Worm (Caenorhabditis elegans): Measurements from ENCODE around the gene Y39H10B.3.

- TF ChIP-seq pha-4 (GFP tag; IDR thresholded peaks at IDR 0.05): no peak
- no peak for TF ChIP-seq pha-4 (tag; optimal IDR thresholded peaks at IDR 0.05)
- no peak for TF ChIP-seq nhr-11 (tag; optimal IDR thresholded peaks at IDR 0.05)
These were observed 38.2 kb upstream of the Y39H10B.3 start for ce11 chrV:3632249-3633030.
